Fruit fly (Drosophila melanogaster) whole organism, embryonic: ENCODE data around the gene CG42716.

ENCODE experiments used
- Adf1 ChIP-seq: fragments of 200-800 bp; sonication (Bioruptor generic); IDR thresholded peaks from 2 replicates; pipeline ENCODE4 v1.3.6; 2022; ENCODE audit warnings: missing biosample characterization, missing genetic modification characterization
- Atf3 ChIP-seq: fragments of 200-800 bp; sonication (Bioruptor generic); optimal IDR thresholded peaks from 3 replicates; lab custom pipeline; 2016; ENCODE audit warnings: missing biosample characterization, missing genetic modification characterization
- Bdp1 ChIP-seq: fragments of 200-800 bp; sonication (Bioruptor generic); optimal IDR thresholded peaks from 3 replicates; lab custom pipeline; 2016; ENCODE audit warnings: missing biosample characterization, missing genetic modification characterization
- CG10147 ChIP-seq: fragments of 200-800 bp; sonication (Bioruptor generic); optimal IDR thresholded peaks from 2 replicates; lab custom pipeline; 2019; ENCODE audit warnings: missing biosample characterization, mild to moderate bottlenecking, missing genetic modification characterization, moderate library complexity
- CG11085 ChIP-seq: fragments of 200-800 bp; sonication (Bioruptor generic); IDR thresholded peaks from 2 replicates; pipeline ENCODE4 v1.3.6; 2022; ENCODE audit warnings: missing biosample characterization, missing genetic modification characterization
- CG12219 ChIP-seq: fragments of 200-800 bp; sonication (Bioruptor generic); optimal IDR thresholded peaks from 3 replicates; lab custom pipeline; 2018; ENCODE audit warnings: missing biosample characterization, mild to moderate bottlenecking, missing genetic modification characterization
- CG1233 ChIP-seq: fragments of 200-800 bp; sonication (Bioruptor generic); optimal IDR thresholded peaks from 4 replicates; lab custom pipeline; 2018; ENCODE audit warnings: missing biosample characterization, mild to moderate bottlenecking, missing genetic modification characterization
- CG13424 ChIP-seq: fragments of 200-800 bp; sonication (Bioruptor generic); optimal IDR thresholded peaks from 2 replicates; lab custom pipeline; 2019; ENCODE audit warnings: missing biosample characterization, mild to moderate bottlenecking, missing genetic modification characterization, moderate library complexity
- CG14441 ChIP-seq: fragments of 200-800 bp; sonication (Bioruptor generic); IDR thresholded peaks from 2 replicates; pipeline ENCODE4 v1.3.6; 2022; ENCODE audit warnings: missing biosample characterization, missing genetic modification characterization
- CG14860 ChIP-seq: fragments of 200-800 bp; sonication (Bioruptor generic); IDR thresholded peaks from 3 replicates; pipeline ENCODE4 v1.3.6; 2022; ENCODE audit warnings: missing biosample characterization, missing genetic modification characterization; ENCODE audit not compliant: partially characterized antibody
- CG18011 ChIP-seq: fragments of 200-800 bp; sonication (Bioruptor generic); optimal IDR thresholded peaks from 2 replicates; lab custom pipeline; 2017; ENCODE audit warnings: missing biosample characterization, missing genetic modification characterization, mild to moderate bottlenecking, moderate library complexity, missing genotype
- CG18476 ChIP-seq: fragments of 200-800 bp; sonication (Bioruptor generic); optimal IDR thresholded peaks from 2 replicates; lab custom pipeline; 2016; ENCODE audit warnings: missing biosample characterization, mild to moderate bottlenecking, missing genetic modification characterization
- CG2116 ChIP-seq: fragments of 200-800 bp; sonication (Bioruptor generic); optimal IDR thresholded peaks from 3 replicates; lab custom pipeline; 2018; ENCODE audit warnings: missing biosample characterization, mild to moderate bottlenecking, missing genetic modification characterization
- CG2120 ChIP-seq: fragments of 200-800 bp; sonication (Bioruptor generic); optimal IDR thresholded peaks from 3 replicates; lab custom pipeline; 2016; ENCODE audit warnings: missing biosample characterization, missing genetic modification characterization
- CG32772 ChIP-seq: fragments of 200-800 bp; sonication (Bioruptor generic); IDR thresholded peaks from 2 replicates; pipeline ENCODE4 v1.3.6; 2022; ENCODE audit warnings: missing biosample characterization, missing genetic modification characterization
- CG34376 ChIP-seq: fragments of 200-800 bp; sonication (Bioruptor generic); optimal IDR thresholded peaks from 2 replicates; lab custom pipeline; 2018; ENCODE audit warnings: missing biosample characterization, mild to moderate bottlenecking, missing genetic modification characterization
- CG6765 ChIP-seq: fragments of 200-800 bp; sonication (Bioruptor generic); optimal IDR thresholded peaks from 3 replicates; lab custom pipeline; 2017; ENCODE audit warnings: missing biosample characterization, mild to moderate bottlenecking, missing genetic modification characterization
- CG8089 ChIP-seq: fragments of 200-800 bp; sonication (Bioruptor generic); optimal IDR thresholded peaks from 3 replicates; lab custom pipeline; 2016; ENCODE audit warnings: missing biosample characterization, missing genetic modification characterization
- CG8924 ChIP-seq: fragments of 200-800 bp; optimal IDR thresholded peaks from 3 replicates; lab custom pipeline; 2019; ENCODE audit warnings: missing biosample characterization, mild to moderate bottlenecking, missing genetic modification characterization, moderate library complexity
- CG8944 ChIP-seq: fragments of 200-800 bp; sonication (Bioruptor generic); optimal IDR thresholded peaks from 3 replicates; lab custom pipeline; 2016; ENCODE audit warnings: missing biosample characterization, missing genetic modification characterization
- Dip3 ChIP-seq: fragments of 200-800 bp; sonication (Bioruptor generic); optimal IDR thresholded peaks from 3 replicates; lab custom pipeline; 2016; ENCODE audit warnings: missing biosample characterization, missing genetic modification characterization
- Dll ChIP-seq: fragments of 200-800 bp; sonication (Bioruptor generic); IDR thresholded peaks from 4 replicates; pipeline ENCODE4 v1.3.6; 2022; ENCODE audit warnings: missing biosample characterization, missing genetic modification characterization; ENCODE audit not compliant: partially characterized antibody
- Dref ChIP-seq: fragments of 200-800 bp; sonication (Bioruptor generic); IDR thresholded peaks from 2 replicates; pipeline ENCODE4 v1.3.6; 2022; ENCODE audit warnings: missing biosample characterization, missing genetic modification characterization
- Fer1 ChIP-seq: fragments of 200-800 bp; sonication (Bioruptor generic); optimal IDR thresholded peaks from 2 replicates; lab custom pipeline; 2017; ENCODE audit warnings: missing biosample characterization, mild to moderate bottlenecking, missing genetic modification characterization
- Hey ChIP-seq: fragments of 200-800 bp; sonication (Bioruptor generic); optimal IDR thresholded peaks from 3 replicates; lab custom pipeline; 2018; ENCODE audit warnings: missing biosample characterization, mild to moderate bottlenecking, missing genetic modification characterization
- Max ChIP-seq: fragments of 200-800 bp; sonication (Bioruptor generic); optimal IDR thresholded peaks from 2 replicates; lab custom pipeline; 2016; ENCODE audit warnings: missing biosample characterization, mild to moderate bottlenecking, missing genetic modification characterization
- Ptx1 ChIP-seq: fragments of 200-800 bp; sonication (Bioruptor generic); IDR thresholded peaks from 2 replicates; pipeline ENCODE4 v1.3.6; 2022; ENCODE audit warnings: missing biosample characterization, missing genetic modification characterization
- Ravus ChIP-seq: fragments of 200-800 bp; sonication (Bioruptor generic); IDR thresholded peaks from 2 replicates; pipeline ENCODE4 v1.3.6; 2022; ENCODE audit warnings: missing biosample characterization, missing genetic modification characterization
- Stat92E ChIP-seq, 3 experiments: fragments of >200 bp in 2 of 3; fragments of 200-800 bp in 1 of 3; sonication (Bioruptor generic) in 1 of 3; optimal IDR thresholded peaks; 2 replicates each; lab custom pipeline; 2017 to 2019; ENCODE audit warnings: missing biosample characterization in 3 of 3, missing genetic modification characterization in 3 of 3, mild to moderate bottlenecking in 1 of 3, moderate library complexity in 1 of 3
- Tbp ChIP-seq: fragments of >200 bp; optimal IDR thresholded peaks from 2 replicates; lab custom pipeline; 2018; ENCODE audit warnings: missing biosample characterization, missing genetic modification characterization
- amos ChIP-seq: fragments of 200-800 bp; sonication (Bioruptor generic); IDR thresholded peaks from 2 replicates; pipeline ENCODE4 v1.3.6; 2022; ENCODE audit warnings: missing biosample characterization, missing genetic modification characterization; ENCODE audit not compliant: partially characterized antibody
- cwo ChIP-seq: fragments of 200-800 bp; sonication (Bioruptor generic); optimal IDR thresholded peaks from 3 replicates; lab custom pipeline; 2017; ENCODE audit warnings: missing biosample characterization, missing genetic modification characterization, mild to moderate bottlenecking, moderate library complexity, missing genetic modification reagents
- dati ChIP-seq: fragments of 200-800 bp; sonication (Bioruptor generic); IDR thresholded peaks from 2 replicates; pipeline ENCODE4 v1.3.6; 2022; ENCODE audit warnings: missing biosample characterization, missing genetic modification characterization
- en ChIP-seq: fragments of 200-800 bp; sonication (Bioruptor generic); optimal IDR thresholded peaks from 2 replicates; lab custom pipeline; 2016; ENCODE audit warnings: missing biosample characterization, missing genetic modification characterization
- exex ChIP-seq: fragments of 200-800 bp; sonication (Bioruptor generic); optimal IDR thresholded peaks from 4 replicates; lab custom pipeline; 2018; ENCODE audit warnings: missing biosample characterization, mild to moderate bottlenecking, missing genetic modification characterization, moderate library complexity
- fd102C ChIP-seq: fragments of 200-800 bp; sonication (Bioruptor generic); optimal IDR thresholded peaks from 2 replicates; lab custom pipeline; 2018; ENCODE audit warnings: missing biosample characterization, mild to moderate bottlenecking, missing genetic modification characterization, moderate library complexity
- gem ChIP-seq: fragments of 200-800 bp; sonication (Bioruptor generic); optimal IDR thresholded peaks from 2 replicates; lab custom pipeline; 2019; ENCODE audit warnings: missing biosample characterization, mild to moderate bottlenecking, missing genetic modification characterization, moderate library complexity
- gt ChIP-seq: fragments of 200-800 bp; sonication (Bioruptor generic); IDR thresholded peaks from 2 replicates; pipeline ENCODE4 v1.3.6; 2022; ENCODE audit warnings: missing biosample characterization, missing genetic modification characterization
- her ChIP-seq: fragments of 200-800 bp; sonication (Bioruptor generic); optimal IDR thresholded peaks from 2 replicates; lab custom pipeline; 2016; ENCODE audit warnings: missing biosample characterization, missing genetic modification characterization
- ind ChIP-seq: fragments of 200-800 bp; sonication (Bioruptor generic); optimal IDR thresholded peaks from 3 replicates; lab custom pipeline; 2016; ENCODE audit warnings: missing biosample characterization, missing genetic modification characterization
- insv ChIP-seq, 2 experiments: fragments of 200-800 bp; sonication (Bioruptor generic); optimal IDR thresholded peaks; 3 replicates each; lab custom pipeline; 2016 to 2018; ENCODE audit warnings: missing biosample characterization in 2 of 2, missing genetic modification characterization in 2 of 2
- ken ChIP-seq: fragments of 200-800 bp; sonication (Bioruptor generic); IDR thresholded peaks from 3 replicates; pipeline ENCODE4 v1.3.6; 2022; ENCODE audit warnings: missing biosample characterization, missing genetic modification characterization
- nerfin-1 ChIP-seq: fragments of 200-800 bp; sonication (Bioruptor generic); optimal IDR thresholded peaks from 3 replicates; lab custom pipeline; 2019; ENCODE audit warnings: missing biosample characterization, mild to moderate bottlenecking, missing genetic modification characterization, moderate library complexity
- row ChIP-seq: fragments of 200-800 bp; sonication (Bioruptor generic); IDR thresholded peaks from 3 replicates; pipeline ENCODE4 v1.3.6; 2022; ENCODE audit warnings: missing biosample characterization, missing genetic modification characterization
- scrt ChIP-seq: fragments of 200-800 bp; sonication (Bioruptor generic); optimal IDR thresholded peaks from 2 replicates; lab custom pipeline; 2018; ENCODE audit warnings: missing biosample characterization, mild to moderate bottlenecking, missing genetic modification characterization, moderate library complexity
- slou ChIP-seq: fragments of 200-800 bp; sonication (Bioruptor generic); optimal IDR thresholded peaks from 3 replicates; lab custom pipeline; 2016; ENCODE audit warnings: missing biosample characterization, missing genetic modification characterization
- sqz ChIP-seq: fragments of 200-800 bp; sonication (Bioruptor generic); optimal IDR thresholded peaks from 3 replicates; lab custom pipeline; 2018; ENCODE audit warnings: missing biosample characterization, mild to moderate bottlenecking, missing genetic modification characterization
- tgo ChIP-seq: fragments of 200-800 bp; sonication (Bioruptor generic); IDR thresholded peaks from 3 replicates; pipeline ENCODE4 v1.3.6; 2022; ENCODE audit warnings: missing biosample characterization, missing genetic modification characterization
- unpg ChIP-seq: fragments of 200-800 bp; sonication (Bioruptor generic); optimal IDR thresholded peaks from 3 replicates; lab custom pipeline; 2018; ENCODE audit warnings: missing biosample characterization, mild to moderate bottlenecking, missing genetic modification characterization, moderate library complexity

The CG42716 gene

dm6 chr3L:15999358-16000005 lies 34.1 kb upstream of the CG42716 start (continued):
- TF ChIP-seq nerfin-1 (tag; lab: Kevin White, UChicago) (peak; percentile 10), Dip3 (GFP tag; lab: Kevin White, UChicago) (no peak), Tbp (no peak), CG18011 (GFP tag; lab: Kevin White, UChicago) (peak; percentile 37), Dll (GFP tag; lab: Robert Waterston, UW) (no peak), Max (GFP tag; lab: Kevin White, UChicago) (no peak), Dref (no peak), Adf1 (GFP tag; lab: Robert Waterston, UW) (peak; percentile 36; the same call in 1 of the 2 replicates), CG14860 (no peak), gt (no peak), CG32772 (GFP tag; lab: Robert Waterston, UW) (peak; percentile 45), en (GFP tag; lab: Kevin White, UChicago) (no peak), ken (GFP tag; lab: Robert Waterston, UW) (no peak), CG34376 (GFP tag; lab: Kevin White, UChicago) (peak; percentile 83), CG6765 (GFP tag; lab: Kevin White, UChicago) (peak; percentile 50), scrt (GFP tag; lab: Kevin White, UChicago) (peak; percentile 36), CG13424 (tag; lab: Kevin White, UChicago) (peak; percentile 24), ind (GFP tag; lab: Kevin White, UChicago) (peak; percentile 26), amos (GFP tag; lab: Robert Waterston, UW) (no peak), exex (peak; percentile 97), unpg (GFP tag; lab: Kevin White, UChicago) (peak; percentile 59), CG10147 (GFP tag; lab: Kevin White, UChicago) (peak; percentile 46), Bdp1 (GFP tag; lab: Kevin White, UChicago) (no peak), CG1233 (GFP tag; lab: Kevin White, UChicago) (peak; percentile 53), CG14441 (GFP tag; lab: Robert Waterston, UW) (peak; percentile 37), Ravus (no peak; the same call in 1 of the 2 replicates), CG8089 (GFP tag; lab: Kevin White, UChicago) (no peak), CG18476 (GFP tag; lab: Kevin White, UChicago) (peak; percentile 41), CG2116 (GFP tag; lab: Kevin White, UChicago) (no peak), CG11085 (0 out of 2 replicates have a peak, but pooled peaks have one; percentile 32), row (GFP tag; lab: Robert Waterston, UW) (peak; percentile 61; the same call in 2 of the 3 replicates), CG8924 (tag; lab: Kevin White, UChicago) (peak; percentile 53), Stat92E (GFP tag; optimal IDR thresholded peaks at IDR 0.05; lab: Kevin White, UChicago) (peak in 1 of 3 experiments; percentile 37), Atf3 (peak; percentile 14), her (GFP tag; lab: Kevin White, UChicago) (no peak), CG2120 (peak; percentile 72), Hey (tag; lab: Kevin White, UChicago) (no peak), CG12219 (GFP tag; lab: Kevin White, UChicago) (peak; percentile 28), tgo (GFP tag; lab: Robert Waterston, UW) (peak; percentile 38; the same call in 2 of the 3 replicates), insv (GFP tag; optimal IDR thresholded peaks at IDR 0.05; lab: Kevin White, UChicago) (no peak), dati (GFP tag; lab: Robert Waterston, UW) (no peak), cwo (GFP tag; lab: Kevin White, UChicago) (peak; percentile 93), slou (GFP tag; lab: Kevin White, UChicago) (no peak), fd102C (GFP tag; lab: Kevin White, UChicago) (no peak), gem (tag; lab: Kevin White, UChicago) (peak; percentile 74), Ptx1 (no peak; the same call in none of the 2 replicates), CG8944 (GFP tag; lab: Kevin White, UChicago) (no peak), sqz (peak; percentile 85), Fer1 (GFP tag; lab: Kevin White, UChicago) (peak; percentile 73)
